Worm (Caenorhabditis elegans) whole organism, late embryonic: ENCODE data around the gene T27A10.6.

Experiments used
- Y22D7AL.16 ChIP-seq: sonication (generic microtip); optimal IDR thresholded peaks from 2 replicates; lab custom pipeline; 2016; ENCODE audit warnings: missing genetic modification characterization, missing compliant biosample characterization
- ceh-22 ChIP-seq: sonication (generic microtip); optimal IDR thresholded peaks from 2 replicates; lab custom pipeline; 2017; ENCODE audit warnings: missing biosample characterization, missing genetic modification characterization
- ceh-30 ChIP-seq: fragments of 150-350 bp; optimal IDR thresholded peaks from 2 replicates; lab custom pipeline; 2014; ENCODE audit warnings: missing biosample characterization, missing genetic modification characterization
- ceh-31 ChIP-seq: sonication (generic microtip); optimal IDR thresholded peaks from 2 replicates; lab custom pipeline; 2016; ENCODE audit warnings: missing genetic modification characterization, missing compliant biosample characterization
- ceh-6 ChIP-seq: fragments of 200-800 bp; sonication (Bioruptor generic); optimal IDR thresholded peaks from 2 replicates; lab custom pipeline; 2018; ENCODE audit warnings: mild to moderate bottlenecking, missing genetic modification characterization, missing compliant biosample characterization
- eyg-1 ChIP-seq: sonication (generic microtip); optimal IDR thresholded peaks from 2 replicates; lab custom pipeline; 2016; ENCODE audit warnings: missing genotype, missing genetic modification characterization, missing compliant biosample characterization
- fax-1 ChIP-seq: sonication (generic microtip); optimal IDR thresholded peaks from 2 replicates; lab custom pipeline; 2016; ENCODE audit warnings: missing genotype, missing genetic modification characterization, missing compliant biosample characterization
- hlh-6 ChIP-seq: sonication (generic microtip); optimal IDR thresholded peaks from 2 replicates; lab custom pipeline; 2016; ENCODE audit warnings: missing genotype, missing genetic modification characterization, missing compliant biosample characterization
- nfya-1 ChIP-seq: sonication (generic microtip); optimal IDR thresholded peaks from 2 replicates; lab custom pipeline; 2017; ENCODE audit warnings: missing genetic modification characterization, mild to moderate bottlenecking, missing compliant biosample characterization, antibody characterized with exemption, moderate library complexity
- ref-2 ChIP-seq: sonication (generic microtip); optimal IDR thresholded peaks from 2 replicates; lab custom pipeline; 2016; ENCODE audit warnings: missing genetic modification characterization, missing compliant biosample characterization
- sdc-2 ChIP-seq: sonication (generic microtip); optimal IDR thresholded peaks from 2 replicates; lab custom pipeline; 2016; ENCODE audit warnings: missing genotype, missing genetic modification characterization, missing compliant biosample characterization
- sox-4 ChIP-seq: sonication (generic microtip); optimal IDR thresholded peaks from 2 replicates; lab custom pipeline; 2017; ENCODE audit warnings: mild to moderate bottlenecking, missing genetic modification characterization, inconsistent platforms, missing compliant biosample characterization
- syd-9 ChIP-seq: sonication (generic microtip); optimal IDR thresholded peaks from 2 replicates; lab custom pipeline; 2016; ENCODE audit warnings: mild to moderate bottlenecking, missing genetic modification characterization, moderate library complexity, missing compliant biosample characterization
- tbx-2 ChIP-seq: sonication (generic microtip); optimal IDR thresholded peaks from 2 replicates; lab custom pipeline; 2016; ENCODE audit warnings: missing genetic modification characterization, missing compliant biosample characterization
- ttx-3 ChIP-seq: sonication (generic microtip); optimal IDR thresholded peaks from 2 replicates; lab custom pipeline; 2016; ENCODE audit warnings: missing genetic modification reagents, missing genetic modification characterization, missing compliant biosample characterization
- ztf-16 ChIP-seq: sonication (generic microtip); optimal IDR thresholded peaks from 2 replicates; lab custom pipeline; 2017; ENCODE audit warnings: missing genetic modification characterization, missing compliant biosample characterization

The T27A10.6 gene

ce11 chrX:3540861-3541260 lies 55.3 kb downstream of the T27A10.6 start (continued):
- no peak for TF ChIP-seq ceh-6 (GFP tag; lab: Kevin White, UChicago)
- TF ChIP-seq syd-9 (tag; lab: Kevin White, UChicago) = no peak
- no peak for TF ChIP-seq hlh-6 (tag; lab: Kevin White, UChicago)
- peak; percentile 66 for TF ChIP-seq ceh-31 (tag; lab: Kevin White, UChicago)
- peak; percentile 44 for TF ChIP-seq ref-2 (tag; lab: Kevin White, UChicago)
- no peak for TF ChIP-seq eyg-1 (tag; lab: Kevin White, UChicago)
- TF ChIP-seq tbx-2 (tag; lab: Kevin White, UChicago) = peak; percentile 11
- no peak for TF ChIP-seq sdc-2
- peak; percentile 25 for TF ChIP-seq nfya-1 (tag; lab: Kevin White, UChicago)
- TF ChIP-seq ttx-3 (tag; lab: Kevin White, UChicago) = no peak
- TF ChIP-seq ceh-22 (tag; lab: Kevin White, UChicago) = no peak
- no peak for TF ChIP-seq ceh-30 (tag; lab: Kevin White, UChicago)
- TF ChIP-seq Y22D7AL.16 (tag; lab: Kevin White, UChicago) = no peak
- no peak for TF ChIP-seq sox-4 (tag; lab: Kevin White, UChicago)
- no peak for TF ChIP-seq fax-1
- no peak for TF ChIP-seq ztf-16 (tag; lab: Kevin White, UChicago)
